Worm (Caenorhabditis elegans): Measurements from ENCODE around the gene F11A5.17.

- TF ChIP-seq lsy-2 (tag; optimal IDR thresholded peaks at IDR 0.05) (no peak), ham-2 (GFP tag; optimal IDR thresholded peaks at IDR 0.05) (no peak), nhr-28 (tag; optimal IDR thresholded peaks at IDR 0.05) (no peak), nhr-237 (tag; optimal IDR thresholded peaks at IDR 0.05) (no peak), nhr-76 (tag; optimal IDR thresholded peaks at IDR 0.05) (no peak), elt-1 (tag; optimal IDR thresholded peaks at IDR 0.05; ENCODE audit: borderline replicate concordance, insufficient read depth) (no peak), elt-3 (tag; optimal IDR thresholded peaks at IDR 0.05) (no peak)
Observed at ce11 chrV:16214505-16214904, 12.7 kb downstream of the F11A5.17 start, which contains the start of gene F11A5.9.
